Fruit fly (Drosophila melanogaster) whole organism, larva: Measurements from ENCODE around the gene Rsph9.

ENCODE experiments used
- noc ChIP-seq: fragments of 200-800 bp; sonication (Bioruptor generic); optimal IDR thresholded peaks from 3 replicates; lab custom pipeline; 2019; ENCODE audit warnings: missing biosample characterization, mild to moderate bottlenecking, missing genetic modification characterization, moderate library complexity

Rsph9 gene

dm6 chr2L:17384331-17385220, 27.9 kb downstream of the Rsph9 start, which contains the start of gene CLIP-190:
CLIP-190 (plus strand) TSS chr2L:17384700.
- no peak for TF ChIP-seq noc

DNA sequence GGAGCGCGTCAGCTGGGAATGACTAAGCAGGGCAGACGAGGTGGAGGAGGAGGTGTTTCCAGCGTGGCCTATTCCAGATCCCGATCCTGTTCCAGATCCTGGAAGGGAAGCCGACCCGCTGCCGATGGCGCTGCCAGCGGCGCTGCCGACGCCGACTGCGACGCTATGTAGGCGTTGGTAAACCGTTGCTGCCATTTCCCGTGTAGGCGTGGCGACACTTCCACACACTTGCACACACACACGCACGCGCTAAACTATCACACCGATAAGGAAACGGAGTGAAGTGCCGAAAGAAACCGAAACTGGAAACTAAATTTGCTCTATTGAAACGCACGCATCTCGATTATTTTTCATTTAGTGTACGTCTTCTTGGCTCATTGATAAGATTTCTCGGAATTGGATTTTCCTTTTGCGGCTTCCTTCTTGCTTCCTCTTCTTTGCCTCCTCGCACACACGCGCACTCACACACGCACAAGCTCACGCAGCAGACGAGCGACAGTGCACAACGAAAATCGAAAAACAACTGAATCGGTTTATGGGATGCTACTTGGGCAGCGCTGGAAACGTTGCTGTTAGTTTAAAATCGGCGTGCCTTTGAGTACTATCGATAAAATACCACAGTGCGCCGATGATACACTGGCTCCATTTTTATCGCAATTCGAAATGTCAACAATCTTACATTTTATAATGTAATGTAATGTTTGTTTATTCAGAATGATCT, 28.7 kb downstream of the Rsph9 start, which contains the start of gene Lrch:
Gene Lrch, minus strand, starts transcription at position 528 of the 721 bp plus-strand sequence.
- TF ChIP-seq noc = peak; percentile 47

dm6 chr2L:17382783-17383182, 29.6 kb downstream of the Rsph9 start:
- no peak for TF ChIP-seq noc

dm6 chr2L:17382318-17382717, 30.1 kb downstream of the Rsph9 start:
- TF ChIP-seq noc = peak; percentile 82

- TF ChIP-seq noc = no peak
Measured at dm6 chr2L:17381616-17382015, 30.8 kb downstream of the Rsph9 start.

DNA sequence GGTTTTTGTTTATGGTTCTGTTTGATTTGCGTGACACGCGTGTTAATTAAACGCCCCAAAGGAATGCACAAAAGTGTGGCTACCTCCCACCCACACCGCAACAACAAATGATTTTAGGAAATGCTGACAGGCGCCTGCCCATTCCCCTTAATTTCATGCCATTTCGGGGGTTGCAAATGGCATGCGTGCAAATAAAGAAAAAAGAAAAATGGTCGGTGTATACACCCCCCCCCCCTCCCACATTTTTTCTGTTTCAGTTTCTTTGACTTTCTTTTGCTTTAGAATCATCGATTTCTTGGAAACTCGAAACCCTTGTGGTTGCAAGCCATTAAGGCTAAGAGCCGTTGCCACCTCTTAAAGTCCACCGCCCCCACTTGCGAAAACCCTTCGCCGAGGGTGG, 31.4 kb downstream of the Rsph9 start:
- TF ChIP-seq noc = no peak

dm6 chr2L:17380508-17380907, 31.9 kb downstream of the Rsph9 start:
- TF ChIP-seq noc = no peak

dm6 chr2L:17379844-17380243, 32.6 kb downstream of the Rsph9 start:
- TF ChIP-seq noc = no peak

DNA sequence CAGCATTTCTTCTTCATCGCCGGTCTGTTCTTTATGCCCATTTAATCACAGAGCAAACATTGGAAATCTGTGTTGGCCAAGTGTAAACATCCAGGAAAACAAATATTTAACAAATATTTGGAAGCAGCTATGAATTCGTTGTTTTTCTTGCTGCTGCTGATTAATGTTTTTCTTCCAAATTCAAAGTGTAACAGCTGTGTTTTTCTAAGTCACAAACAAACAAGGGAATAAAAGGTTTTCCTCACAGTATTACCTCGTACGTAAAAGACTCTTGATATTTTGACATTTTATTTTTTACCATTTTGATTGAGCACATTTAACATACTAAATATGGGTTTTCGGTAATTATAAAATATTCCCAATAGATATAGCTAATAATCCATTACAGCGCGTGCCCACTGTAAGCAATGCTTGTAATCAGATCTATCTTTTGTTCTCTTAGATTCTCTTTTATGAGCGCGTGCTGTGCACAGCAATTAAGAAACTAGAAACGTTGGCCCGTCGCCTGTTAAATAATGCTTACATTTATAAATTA, 33.6 kb downstream of the Rsph9 start:
- TF ChIP-seq noc = peak; percentile 91

- no peak for TF ChIP-seq noc
Measured at dm6 chr2L:17377818-17378217, 34.6 kb downstream of the Rsph9 start.

- no peak for TF ChIP-seq noc
Measured at dm6 chr2L:17375955-17376659, 36.3 kb downstream of the Rsph9 start.

DNA sequence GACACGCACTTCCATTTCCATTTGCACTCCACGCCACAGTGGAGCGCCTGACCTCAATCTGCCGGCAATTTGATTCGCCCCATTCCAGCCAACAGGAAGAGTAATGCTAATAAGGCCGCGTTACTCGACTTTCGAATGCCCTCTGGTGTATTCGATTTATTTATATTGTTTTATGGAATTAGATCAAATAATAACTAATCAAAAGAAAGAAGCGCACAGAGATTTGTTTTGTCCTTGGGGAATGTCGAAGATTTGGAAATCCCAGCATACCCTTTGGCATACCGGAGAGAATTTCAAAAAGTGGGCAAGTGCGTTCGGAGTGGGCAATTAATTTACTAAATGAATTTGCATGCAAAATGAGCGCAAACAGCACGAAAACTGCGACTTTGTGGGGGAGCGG, 37.6 kb downstream of the Rsph9 start:
- no peak for TF ChIP-seq noc

DNA sequence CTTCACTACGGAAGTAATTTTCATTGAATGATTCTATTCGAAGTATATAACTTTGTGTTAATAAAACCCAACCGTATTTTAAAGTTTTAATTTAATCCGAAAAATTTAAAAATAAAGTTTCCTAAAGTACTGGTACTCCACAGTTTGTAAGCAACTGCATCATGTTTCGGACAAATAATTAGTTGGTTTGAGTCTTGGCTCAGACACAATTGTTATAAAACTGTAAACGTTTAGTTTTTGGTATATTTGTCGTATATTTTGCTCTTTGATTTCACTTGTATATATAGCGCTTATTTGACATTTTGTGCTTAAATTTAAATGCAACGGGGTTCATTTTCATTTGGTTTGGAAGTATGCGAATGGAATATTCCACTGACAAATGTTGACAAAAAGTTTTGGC, 43.9 kb downstream of the Rsph9 start:
- TF ChIP-seq noc = no peak

dm6 chr2L:17363196-17363595, 49.2 kb downstream of the Rsph9 start, which contains the start of gene CG31804:
CG31804 (plus strand) TSS chr2L:17363496.
- TF ChIP-seq noc = no peak
